Worm (Caenorhabditis elegans): ENCODE data around the gene F35C8.5.

DNA sequence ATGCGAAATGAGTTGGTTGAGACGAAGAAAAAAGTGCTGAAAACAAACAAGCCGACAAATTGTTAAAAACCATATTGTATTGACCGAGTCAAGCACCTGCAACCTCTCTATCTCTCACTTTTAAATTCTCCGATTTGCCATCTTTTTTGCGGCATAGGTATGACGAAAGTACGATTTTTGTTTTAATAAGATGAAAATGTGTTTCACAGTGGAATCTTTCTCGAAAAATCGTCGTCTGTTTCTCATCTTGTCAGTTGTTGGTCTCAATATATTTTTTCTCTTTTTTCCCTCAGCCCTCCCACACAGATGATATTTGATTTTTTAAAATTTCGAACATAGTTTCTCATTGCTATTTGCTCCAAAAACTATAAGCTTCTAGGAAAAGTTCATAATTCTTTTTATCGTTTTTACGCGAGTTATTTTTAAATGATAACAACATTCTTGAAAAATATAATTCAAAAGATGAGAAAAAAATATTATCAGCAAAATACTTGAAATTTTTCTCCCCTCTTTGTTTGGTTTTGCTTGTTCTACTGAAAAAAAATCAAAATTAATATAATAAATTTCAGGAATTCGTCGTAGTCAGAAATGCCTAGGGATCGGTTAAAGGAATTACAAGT lies 17.0 kb upstream of the F35C8.5 start, which contains the start of gene syx-3:
- TF ChIP-seq W03F9.2 (tag; optimal IDR thresholded peaks at IDR 0.05) (no peak), him-1 (tag; optimal IDR thresholded peaks at IDR 0.05) (no peak), dao-5 (tag; optimal IDR thresholded peaks at IDR 0.05) (no peak)
